Fruit fly (Drosophila melanogaster): Measurements from ENCODE around the gene p.

Gene p

DNA sequence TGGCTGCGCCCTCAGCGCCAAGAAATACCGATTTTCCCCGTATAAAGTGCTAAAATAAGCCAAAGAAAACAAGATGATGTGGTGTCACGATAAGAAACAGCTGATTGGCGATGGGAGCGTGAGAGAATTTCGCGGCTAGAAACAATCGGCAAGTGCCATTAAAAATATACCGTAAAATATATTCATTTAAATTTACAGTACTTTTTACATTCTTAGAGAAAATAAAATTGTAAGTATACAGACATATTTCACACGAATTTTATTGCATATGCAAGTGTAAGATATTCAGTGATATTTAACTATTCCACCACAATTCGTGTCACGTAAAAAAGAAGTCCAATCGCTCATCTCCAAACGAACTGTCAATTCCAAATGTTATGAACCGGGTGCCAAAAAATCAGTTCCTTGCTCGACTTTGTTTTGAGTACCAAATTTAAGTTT, 6.1 kb upstream of the p start, which contains the start of the genes Unc50, CG11755 and CG8043 (continued):
- peak; percentile 64 for TF ChIP-seq Oli (tag; optimal IDR thresholded peaks at IDR 0.05)
- peak; percentile 70 for TF ChIP-seq CG4854 (GFP tag; optimal IDR thresholded peaks at IDR 0.05)
- peak; percentile 73 for TF ChIP-seq dmrt99B (tag; optimal IDR thresholded peaks at IDR 0.05)
- peak; percentile 51 for TF ChIP-seq Deaf1 (tag; optimal IDR thresholded peaks at IDR 0.05)
- TF ChIP-seq CG17328 (GFP tag; IDR thresholded peaks at IDR 0.05): 0 out of 2 replicates have a peak, but pooled peaks have one; percentile 7
- peak; percentile 66 for TF ChIP-seq fd96Cb (tag; optimal IDR thresholded peaks at IDR 0.05)
- peak; percentile 95 for TF ChIP-seq CG9932 (GFP tag; IDR thresholded peaks at IDR 0.05)
- TF ChIP-seq cato (GFP tag; optimal IDR thresholded peaks at IDR 0.05; ENCODE audit: borderline replicate concordance): peak; percentile 44
- no peak for TF ChIP-seq exex (tag; optimal IDR thresholded peaks at IDR 0.05)
- TF ChIP-seq jigr1 (GFP tag; IDR thresholded peaks at IDR 0.05): peak; percentile 75; the same call in 2 of the 3 replicates
- no peak for TF ChIP-seq hth (optimal IDR thresholded peaks at IDR 0.05)
- peak; percentile 34; the same call in 1 of the 2 replicates for TF ChIP-seq ap (GFP tag; IDR thresholded peaks at IDR 0.05)
- peak; percentile 99 for TF ChIP-seq Scr (GFP tag; IDR thresholded peaks at IDR 0.05; ENCODE audit: partially characterized antibody)
- TF ChIP-seq CG5180 (GFP tag; optimal IDR thresholded peaks at IDR 0.05): peak; percentile 46
- peak; percentile 75 for TF ChIP-seq CG10979 (tag; optimal IDR thresholded peaks at IDR 0.05)
- TF ChIP-seq ftz-f1 (GFP tag; optimal IDR thresholded peaks at IDR 0.05): no peak
- TF ChIP-seq CG15601 (tag; optimal IDR thresholded peaks at IDR 0.05): peak; percentile 74
- TF ChIP-seq sob (GFP tag; IDR thresholded peaks at IDR 0.05): peak; percentile 81
- no peak for TF ChIP-seq CG6813 (GFP tag; optimal IDR thresholded peaks at IDR 0.05)
- peak; percentile 59 for TF ChIP-seq Usf (GFP tag; optimal IDR thresholded peaks at IDR 0.05)
- peak; percentile 20 for TF ChIP-seq CG7928 (GFP tag; optimal IDR thresholded peaks at IDR 0.05)
- peak; percentile 73 for TF ChIP-seq CG12942 (GFP tag; optimal IDR thresholded peaks at IDR 0.05)
- TF ChIP-seq CG11723 (GFP tag; optimal IDR thresholded peaks at IDR 0.05): peak; percentile 49
- TF ChIP-seq cad (GFP tag; optimal IDR thresholded peaks at IDR 0.05): no peak
- peak; percentile 91 for TF ChIP-seq Opbp (GFP tag; IDR thresholded peaks at IDR 0.05; ENCODE audit: partially characterized antibody)
- TF ChIP-seq CG4328 (GFP tag; optimal IDR thresholded peaks at IDR 0.05): peak; percentile 31
- TF ChIP-seq CG17612 (GFP tag; IDR thresholded peaks at IDR 0.05): no peak
- peak; percentile 75 for TF ChIP-seq CG14667 (GFP tag; IDR thresholded peaks at IDR 0.05)
- peak; percentile 19 for TF ChIP-seq trh (GFP tag; optimal IDR thresholded peaks at IDR 0.05)
- peak; percentile 27 for TF ChIP-seq Mes4 (GFP tag; optimal IDR thresholded peaks at IDR 0.05)
- peak; percentile 95 for TF ChIP-seq Med (GFP tag)
- peak; percentile 75 for TF ChIP-seq Ptx1 (GFP tag; IDR thresholded peaks at IDR 0.05)
- TF ChIP-seq Lhr (GFP tag; optimal IDR thresholded peaks at IDR 0.05): peak; percentile 58
- TF ChIP-seq HLH4C (GFP tag; IDR thresholded peaks at IDR 0.05; ENCODE audit: partially characterized antibody): peak; percentile 94
- TF ChIP-seq CG11093 (GFP tag; IDR thresholded peaks at IDR 0.05): peak; percentile 73; the same call in 2 of the 3 replicates
- peak; percentile 80 for TF ChIP-seq CG18262 (tag; optimal IDR thresholded peaks at IDR 0.05)
- TF ChIP-seq Atf-2 (GFP tag; optimal IDR thresholded peaks at IDR 0.05): peak; percentile 53
- TF ChIP-seq CG14860 (GFP tag; IDR thresholded peaks at IDR 0.05; ENCODE audit: partially characterized antibody): peak; percentile 97
- no peak for TF ChIP-seq CG10565 (GFP tag; optimal IDR thresholded peaks at IDR 0.05)
- peak; percentile 48 for TF ChIP-seq CG10462 (GFP tag; optimal IDR thresholded peaks at IDR 0.05)
- no peak for TF ChIP-seq org-1 (GFP tag; optimal IDR thresholded peaks at IDR 0.05)
- TF ChIP-seq Dll (GFP tag; IDR thresholded peaks at IDR 0.05; ENCODE audit: partially characterized antibody): peak; percentile 100
- TF ChIP-seq Tbp (GFP tag; optimal IDR thresholded peaks at IDR 0.05): no peak
- peak; percentile 45; the same call in 1 of the 3 replicates for TF ChIP-seq CG7357 (GFP tag; IDR thresholded peaks at IDR 0.05)
- TF ChIP-seq CG4820 (GFP tag; optimal IDR thresholded peaks at IDR 0.05): peak; percentile 57
- TF ChIP-seq BtbVII (GFP tag; optimal IDR thresholded peaks at IDR 0.05): no peak
- peak; percentile 49 for TF ChIP-seq cwo (GFP tag; optimal IDR thresholded peaks at IDR 0.05)
- TF ChIP-seq CG6765 (GFP tag; optimal IDR thresholded peaks at IDR 0.05): peak; percentile 11
- TF ChIP-seq sens (GFP tag): peak; percentile 96
- no peak for TF ChIP-seq CG13894 (tag; optimal IDR thresholded peaks at IDR 0.05)

All from whole organism, embryonic.